Fruit fly (Drosophila melanogaster): Measurements from ENCODE around the gene sip2.

DNA sequence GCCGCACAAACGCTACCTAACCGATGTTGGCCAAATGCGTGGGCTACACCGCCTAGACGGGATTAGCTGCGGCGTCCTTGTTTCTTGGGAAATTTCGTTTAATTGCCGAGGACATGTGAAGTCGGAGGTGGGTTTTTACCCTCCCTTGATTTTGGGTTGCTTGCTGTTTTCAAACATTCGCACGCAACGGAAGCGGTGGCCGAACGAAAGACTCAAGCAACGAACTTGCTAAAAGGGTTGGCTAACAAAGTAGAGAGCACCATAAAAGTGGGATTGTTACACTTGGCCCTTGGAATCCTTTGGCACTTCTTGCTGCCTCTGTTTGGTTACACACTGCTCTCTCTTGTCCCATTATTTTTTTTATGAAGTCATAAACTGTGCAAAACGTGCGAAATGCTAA lies 46.6 kb upstream of the sip2 start:
- TF ChIP-seq CG8478 (optimal IDR thresholded peaks at IDR 0.05) = no peak
- no peak for TF ChIP-seq CTCF (optimal IDR thresholded peaks at IDR 0.05)

Data from S2 (cell line).